Fruit fly (Drosophila melanogaster): ENCODE measurements around the gene Svip.
A peak's percentile ranks its signal among the peaks of the same experiment; 100 is the strongest.

Gene Svip

DNA sequence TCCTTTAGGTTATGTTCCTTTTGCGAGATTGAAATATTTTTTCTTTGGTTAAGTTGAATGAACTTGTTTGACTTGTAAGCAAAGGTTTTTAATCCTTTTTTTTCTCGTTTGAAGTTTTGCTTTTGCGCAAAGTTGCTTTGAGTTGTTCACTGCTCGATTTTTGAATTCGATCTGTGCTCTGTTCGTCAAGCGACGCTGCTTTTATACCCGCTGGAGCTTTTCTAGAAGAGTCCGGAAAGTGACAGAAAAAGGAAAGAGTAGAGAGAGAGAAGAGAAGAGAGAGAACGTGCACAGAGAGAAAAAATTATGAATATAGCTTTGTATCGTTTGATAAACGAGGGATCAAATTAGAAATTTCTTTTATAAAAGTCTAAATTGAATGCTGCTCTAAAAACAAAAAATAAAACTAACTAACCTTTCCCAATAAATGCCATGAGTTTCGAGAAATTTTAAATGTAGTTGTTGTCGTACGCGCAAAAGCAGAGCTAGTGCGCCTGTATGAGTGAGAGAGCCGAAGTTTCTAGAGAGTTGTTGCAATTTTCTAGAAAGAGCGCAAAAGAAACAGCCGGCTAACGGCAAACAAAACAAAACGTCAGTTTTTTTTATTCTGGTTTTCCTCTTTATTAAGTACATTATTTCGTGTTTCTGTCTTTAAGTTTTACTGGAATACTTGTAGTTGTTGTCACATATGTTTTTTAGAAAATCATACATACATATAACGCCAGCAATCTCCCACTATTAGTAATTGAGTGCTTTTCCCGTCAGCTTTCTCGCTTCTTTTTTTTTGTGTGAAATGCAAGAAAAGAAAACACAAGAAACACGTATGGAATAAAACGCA is 18.6 kb downstream of the Svip start, which contains the start of gene Hsp26 (continued):
- peak; percentile 26 for TF ChIP-seq wek (GFP tag; optimal IDR thresholded peaks at IDR 0.05)
- no peak for TF ChIP-seq da (GFP tag; optimal IDR thresholded peaks at IDR 0.05)
- no peak for TF ChIP-seq CG15479 (GFP tag; optimal IDR thresholded peaks at IDR 0.05)
- TF ChIP-seq Stat92E (GFP tag; optimal IDR thresholded peaks at IDR 0.05) = peak in 1 of 3 experiments; percentile 59
- peak; percentile 44 for TF ChIP-seq CG4617 (GFP tag; optimal IDR thresholded peaks at IDR 0.05; ENCODE audit: borderline replicate concordance)
- TF ChIP-seq dpn (GFP tag; optimal IDR thresholded peaks at IDR 0.05) = peak; percentile 87 to 90
- 0 out of 3 replicates have a peak, but pooled peaks have one; percentile 29 for TF ChIP-seq CG11560 (tag; IDR thresholded peaks at IDR 0.05)
- peak; percentile 81 for TF ChIP-seq zfh1 (GFP tag; IDR thresholded peaks at IDR 0.05)
- TF ChIP-seq zf30C (GFP tag; optimal IDR thresholded peaks at IDR 0.05) = peak; percentile 90
- peak; percentile 63 for TF ChIP-seq kah (GFP tag; optimal IDR thresholded peaks at IDR 0.05)
- TF ChIP-seq crc (GFP tag; optimal IDR thresholded peaks at IDR 0.05) = peak; percentile 84
- TF ChIP-seq CG9437 (GFP tag; optimal IDR thresholded peaks at IDR 0.05) = peak; percentile 74
- TF ChIP-seq Elba2 (GFP tag; optimal IDR thresholded peaks at IDR 0.05) = no peak
- TF ChIP-seq CG11696 (GFP tag; IDR thresholded peaks at IDR 0.05) = peak; percentile 65
- TF ChIP-seq Scr (GFP tag; IDR thresholded peaks at IDR 0.05; ENCODE audit: partially characterized antibody) = no peak
- peak; percentile 86; the same call in 2 of the 4 replicates for TF ChIP-seq chinmo (GFP tag; IDR thresholded peaks at IDR 0.05; ENCODE audit: partially characterized antibody)
- peak; percentile 24 for TF ChIP-seq Sry-δ (GFP tag; optimal IDR thresholded peaks at IDR 0.05)
- TF ChIP-seq tna (GFP tag; IDR thresholded peaks at IDR 0.05; ENCODE audit: partially characterized antibody) = no peak
- TF ChIP-seq Aef1 (GFP tag; IDR thresholded peaks at IDR 0.05) = peak; percentile 77
- peak; percentile 88 for TF ChIP-seq CG31441 (GFP tag; IDR thresholded peaks at IDR 0.05)
- peak; percentile 87 for TF ChIP-seq CG13424 (tag; optimal IDR thresholded peaks at IDR 0.05)
- TF ChIP-seq CG1529 (GFP tag; optimal IDR thresholded peaks at IDR 0.05) = peak; percentile 81
- no peak for TF ChIP-seq zen2 (GFP tag; IDR thresholded peaks at IDR 0.05; ENCODE audit: partially characterized antibody)
- TF ChIP-seq trh (GFP tag; optimal IDR thresholded peaks at IDR 0.05) = peak; percentile 48
- no peak for TF ChIP-seq ash1 (GFP tag; optimal IDR thresholded peaks at IDR 0.05)
- TF ChIP-seq CG14710 (tag; optimal IDR thresholded peaks at IDR 0.05) = peak; percentile 69
- TF ChIP-seq Gug (GFP tag; IDR thresholded peaks at IDR 0.05) = peak; percentile 43; the same call in 2 of the 4 replicates
- peak; percentile 49 for TF ChIP-seq shn (GFP tag; optimal IDR thresholded peaks at IDR 0.05)
- no peak for TF ChIP-seq ab (GFP tag; optimal IDR thresholded peaks at IDR 0.05)
- 0 out of 2 replicates have a peak, but pooled peaks have one; percentile 22 for TF ChIP-seq CG4404 (GFP tag; IDR thresholded peaks at IDR 0.05)
- peak; percentile 80 for TF ChIP-seq CG1602 (GFP tag; optimal IDR thresholded peaks at IDR 0.05)
- TF ChIP-seq CG14667 (GFP tag; IDR thresholded peaks at IDR 0.05) = peak; percentile 71
- peak; percentile 54 for TF ChIP-seq CG4360 (GFP tag; IDR thresholded peaks at IDR 0.05)
- TF ChIP-seq CG13624 (GFP tag; optimal IDR thresholded peaks at IDR 0.05) = peak; percentile 87
- peak; percentile 46; the same call in 1 of the 2 replicates for TF ChIP-seq ro (GFP tag; IDR thresholded peaks at IDR 0.05)
- no peak for TF ChIP-seq kni (GFP tag; optimal IDR thresholded peaks at IDR 0.05)
- TF ChIP-seq fd102C (GFP tag; optimal IDR thresholded peaks at IDR 0.05) = peak; percentile 27
- TF ChIP-seq B-H1 (GFP tag; IDR thresholded peaks at IDR 0.05) = peak; percentile 69
- TF ChIP-seq CG14965 (GFP tag; optimal IDR thresholded peaks at IDR 0.05; ENCODE audit: borderline replicate concordance) = no peak
- peak; percentile 61 for TF ChIP-seq Mad (GFP tag; optimal IDR thresholded peaks at IDR 0.05)
- peak; percentile 49 for TF ChIP-seq B-H2 (GFP tag; optimal IDR thresholded peaks at IDR 0.05)
- peak; percentile 90 for TF ChIP-seq PHDP (tag; optimal IDR thresholded peaks at IDR 0.05)
- TF ChIP-seq Fer1 (GFP tag; optimal IDR thresholded peaks at IDR 0.05) = peak; percentile 86
- peak; percentile 83 for TF ChIP-seq bab2 (GFP tag; optimal IDR thresholded peaks at IDR 0.05)
- TF ChIP-seq HLH4C (GFP tag; IDR thresholded peaks at IDR 0.05; ENCODE audit: partially characterized antibody) = no peak
- TF ChIP-seq CG9817 (tag; optimal IDR thresholded peaks at IDR 0.05) = peak; percentile 52
- peak; percentile 81 to 82 for TF ChIP-seq chif (GFP tag; optimal IDR thresholded peaks at IDR 0.05)
- no peak for TF ChIP-seq inv (GFP tag; IDR thresholded peaks at IDR 0.05; ENCODE audit: partially characterized antibody)
